Comparison of ENCODE assay signal across 1 fruit fly cellular context in the genomic region with DNA sequence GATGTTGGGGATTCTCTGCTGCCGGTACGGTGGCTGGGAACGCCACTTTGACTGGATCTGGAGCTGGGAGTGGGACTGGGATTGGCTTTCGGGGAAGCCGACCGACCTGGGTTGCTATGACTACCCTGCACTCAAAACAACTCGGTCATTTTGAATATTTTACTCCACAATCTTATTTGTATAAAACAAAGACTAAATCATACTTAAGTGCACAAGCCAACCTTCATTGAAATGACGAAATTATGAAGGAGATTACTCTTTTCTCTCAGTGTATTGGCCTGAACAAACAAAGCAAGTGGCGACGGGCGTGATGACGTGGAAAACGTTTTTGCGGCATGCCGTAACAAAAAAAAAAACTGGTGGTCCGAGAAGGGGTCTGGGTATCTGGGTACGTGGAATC.
TF ChIP-seq lines count a peak whose summit lies in the region.

No protein-coding gene starts in this region.

TF ChIP-seq in whole organism, embryonic, 481 proteins besides CTCF, POLR2A, EP300 and RAD21 (continued from another document and continues in another):
- TF ChIP-seq gem (tag; optimal IDR thresholded peaks at IDR 0.05; lab: Kevin White, UChicago) (peak; percentile 49), GATAe (GFP tag; conservative IDR thresholded peaks at IDR 0.05; lab: Robert Waterston, UW) (no peak), CG7372 (GFP tag; IDR thresholded peaks at IDR 0.05; lab: Robert Waterston, UW) (peak; percentile 16; the same call in 1 of the 2 replicates), Meics (GFP tag; optimal IDR thresholded peaks at IDR 0.05; lab: Kevin White, UChicago) (peak; percentile 25), CG1603 (tag; optimal IDR thresholded peaks at IDR 0.05; lab: Kevin White, UChicago) (peak; percentile 49), Ssrp (tag; optimal IDR thresholded peaks at IDR 0.05; lab: Kevin White, UChicago) (peak; percentile 24), gro (GFP tag; optimal IDR thresholded peaks at IDR 0.05; lab: Kevin White, UChicago) (peak; percentile 18), CG10209 (GFP tag; optimal IDR thresholded peaks at IDR 0.05; lab: Kevin White, UChicago) (peak; percentile 33), lab (GFP tag; optimal IDR thresholded peaks at IDR 0.05; lab: Kevin White, UChicago) (peak; percentile 67), CG12219 (GFP tag; optimal IDR thresholded peaks at IDR 0.05; lab: Kevin White, UChicago) (peak; percentile 42), CG8388 (GFP tag; optimal IDR thresholded peaks at IDR 0.05; lab: Kevin White, UChicago) (peak; percentile 13), CG10462 (GFP tag; optimal IDR thresholded peaks at IDR 0.05; lab: Kevin White, UChicago) (no peak), CG8924 (tag; optimal IDR thresholded peaks at IDR 0.05; lab: Kevin White, UChicago) (peak; percentile 46), grn (GFP tag; optimal IDR thresholded peaks at IDR 0.05; lab: Kevin White, UChicago) (no peak), CG14014 (GFP tag; IDR thresholded peaks at IDR 0.05; lab: Robert Waterston, UW) (peak; percentile 37; the same call in 1 of the 2 replicates), CG3726 (GFP tag; IDR thresholded peaks at IDR 0.05; lab: Robert Waterston, UW) (0 out of 3 replicates have a peak, but pooled peaks have one; percentile 31), insv (GFP tag; optimal IDR thresholded peaks at IDR 0.05; lab: Kevin White, UChicago) (no peak), tgo (GFP tag; IDR thresholded peaks at IDR 0.05; lab: Robert Waterston, UW) (peak; percentile 48; the same call in 2 of the 3 replicates), ATbp (GFP tag; optimal IDR thresholded peaks at IDR 0.05; lab: Kevin White, UChicago) (peak; percentile 44), CG17186 (GFP tag; optimal IDR thresholded peaks at IDR 0.05; lab: Kevin White, UChicago) (no peak), CG1792 (GFP tag; optimal IDR thresholded peaks at IDR 0.05; lab: Kevin White, UChicago) (no peak), Fer3 (tag; optimal IDR thresholded peaks at IDR 0.05; lab: Kevin White, UChicago) (no peak), vvl (GFP tag; IDR thresholded peaks at IDR 0.05; lab: Robert Waterston, UW) (peak; percentile 56; the same call in 1 of the 2 replicates), chn (GFP tag; optimal IDR thresholded peaks at IDR 0.05; lab: Kevin White, UChicago) (peak; percentile 32), danr (GFP tag; IDR thresholded peaks at IDR 0.05; lab: Robert Waterston, UW) (no peak), HLH54F (GFP tag; optimal IDR thresholded peaks at IDR 0.05; lab: Kevin White, UChicago) (no peak), CG10147 (GFP tag; optimal IDR thresholded peaks at IDR 0.05; lab: Kevin White, UChicago) (peak; percentile 22), her (GFP tag; optimal IDR thresholded peaks at IDR 0.05; lab: Kevin White, UChicago) (peak; percentile 1), CG7556 (GFP tag; optimal IDR thresholded peaks at IDR 0.05; lab: Kevin White, UChicago) (peak; percentile 46), CG17385 (GFP tag; optimal IDR thresholded peaks at IDR 0.05; lab: Kevin White, UChicago) (peak; percentile 7), phol (tag; optimal IDR thresholded peaks at IDR 0.05; lab: Kevin White, UChicago) (peak; percentile 20), CkIIα-i1 (GFP tag; IDR thresholded peaks at IDR 0.05; lab: Robert Waterston, UW) (no peak), mld (GFP tag; IDR thresholded peaks at IDR 0.05; lab: Robert Waterston, UW; ENCODE audit: partially characterized antibody) (no peak), pb (GFP tag; optimal IDR thresholded peaks at IDR 0.05; lab: Kevin White, UChicago) (no peak), Gsc (GFP tag; IDR thresholded peaks at IDR 0.05; lab: Robert Waterston, UW) (no peak), CG11560 (tag; IDR thresholded peaks at IDR 0.05; lab: Robert Waterston, UW) (no peak), knrl (GFP tag; IDR thresholded peaks at IDR 0.05; lab: Robert Waterston, UW; ENCODE audit: partially characterized antibody) (no peak), grau (tag; optimal IDR thresholded peaks at IDR 0.05; lab: Kevin White, UChicago) (peak; percentile 35), prd (optimal IDR thresholded peaks at IDR 0.05; lab: Kevin White, UChicago) (no peak), prd (GFP tag; IDR thresholded peaks at IDR 0.05; lab: Robert Waterston, UW) (peak; percentile 40; the same call in 1 of the 3 replicates), CG13624 (GFP tag; optimal IDR thresholded peaks at IDR 0.05; lab: Kevin White, UChicago) (peak; percentile 15), CG8290 (GFP tag; optimal IDR thresholded peaks at IDR 0.05; lab: Kevin White, UChicago) (no peak), CG8290 (tag; optimal IDR thresholded peaks at IDR 0.05; lab: Kevin White, UChicago) (peak in 1 of 2 experiments; percentile 57), pho (GFP tag; optimal IDR thresholded peaks at IDR 0.05; lab: Kevin White, UChicago) (no peak), CG30403 (GFP tag; optimal IDR thresholded peaks at IDR 0.05; lab: Kevin White, UChicago) (peak; percentile 24), lilli (GFP tag; optimal IDR thresholded peaks at IDR 0.05; lab: Kevin White, UChicago) (peak; percentile 45), CG17802 (tag; optimal IDR thresholded peaks at IDR 0.05; lab: Kevin White, UChicago) (no peak), trem (tag; optimal IDR thresholded peaks at IDR 0.05; lab: Kevin White, UChicago) (peak; percentile 10), CG12769 (tag; optimal IDR thresholded peaks at IDR 0.05; lab: Kevin White, UChicago) (peak; percentile 42), row (GFP tag; IDR thresholded peaks at IDR 0.05; lab: Robert Waterston, UW) (peak; percentile 67), nau (GFP tag; optimal IDR thresholded peaks at IDR 0.05; lab: Kevin White, UChicago) (no peak), Nf-YA (GFP tag; IDR thresholded peaks at IDR 0.05; lab: Robert Waterston, UW) (no peak), CG11456 (GFP tag; IDR thresholded peaks at IDR 0.05; lab: Robert Waterston, UW) (no peak), dmrt99B (tag; optimal IDR thresholded peaks at IDR 0.05; lab: Kevin White, UChicago) (peak; percentile 35), Ravus (GFP tag; IDR thresholded peaks at IDR 0.05; lab: Robert Waterston, UW) (no peak), CG12071 (GFP tag; optimal IDR thresholded peaks at IDR 0.05; lab: Kevin White, UChicago) (peak; percentile 21), Hr51 (GFP tag; optimal IDR thresholded peaks at IDR 0.05; lab: Kevin White, UChicago) (peak in 1 of 2 experiments; percentile 42), CG15073 (GFP tag; optimal IDR thresholded peaks at IDR 0.05; lab: Kevin White, UChicago) (no peak), Ptx1 (GFP tag; IDR thresholded peaks at IDR 0.05; lab: Robert Waterston, UW) (0 out of 2 replicates have a peak, but pooled peaks have one; percentile 26), Ada2b (GFP tag; IDR thresholded peaks at IDR 0.05; lab: Robert Waterston, UW) (peak; percentile 47), Med (GFP tag; lab: Kevin White, UChicago) (peak; percentile 94), CG15479 (GFP tag; optimal IDR thresholded peaks at IDR 0.05; lab: Kevin White, UChicago) (no peak), CG15601 (tag; optimal IDR thresholded peaks at IDR 0.05; lab: Kevin White, UChicago) (no peak), Neu2 (GFP tag; optimal IDR thresholded peaks at IDR 0.05; lab: Kevin White, UChicago; ENCODE audit: borderline replicate concordance) (no peak), Sox102F (GFP tag; optimal IDR thresholded peaks at IDR 0.05; lab: Kevin White, UChicago) (peak; percentile 22), sqz (GFP tag; optimal IDR thresholded peaks at IDR 0.05; lab: Kevin White, UChicago) (peak; percentile 58), YL-1 (GFP tag; optimal IDR thresholded peaks at IDR 0.05; lab: Kevin White, UChicago) (no peak), dysf (GFP tag; IDR thresholded peaks at IDR 0.05; lab: Robert Waterston, UW) (peak; percentile 55; the same call in 2 of the 3 replicates), ase (GFP tag; IDR thresholded peaks at IDR 0.05; lab: Robert Waterston, UW) (0 out of 3 replicates have a peak, but pooled peaks have one; percentile 53), Hand (GFP tag; optimal IDR thresholded peaks at IDR 0.05; lab: Kevin White, UChicago) (no peak), CG4730 (GFP tag; IDR thresholded peaks at IDR 0.05; lab: Robert Waterston, UW) (no peak), sisA (GFP tag; IDR thresholded peaks at IDR 0.05; lab: Robert Waterston, UW) (peak; percentile 43), bsh (GFP tag; optimal IDR thresholded peaks at IDR 0.05; lab: Kevin White, UChicago) (peak; percentile 26 to 32), CG1233 (GFP tag; optimal IDR thresholded peaks at IDR 0.05; lab: Kevin White, UChicago) (no peak), CG12299 (tag; optimal IDR thresholded peaks at IDR 0.05; lab: Kevin White, UChicago) (no peak), HHEX (GFP tag; optimal IDR thresholded peaks at IDR 0.05; lab: Kevin White, UChicago) (peak; percentile 36), seq (GFP tag; IDR thresholded peaks at IDR 0.05; lab: Robert Waterston, UW) (peak; percentile 38; the same call in 1 of the 2 replicates), Trl (optimal IDR thresholded peaks at IDR 0.05; lab: Kevin White, UChicago) (no peak), Trl (GFP tag; optimal IDR thresholded peaks at IDR 0.05; lab: Kevin White, UChicago) (peak; percentile 24), PHDP (tag; optimal IDR thresholded peaks at IDR 0.05; lab: Kevin White, UChicago) (peak; percentile 9), jumu (GFP tag; optimal IDR thresholded peaks at IDR 0.05; lab: Kevin White, UChicago) (peak; percentile 42), Hsf (GFP tag; optimal IDR thresholded peaks at IDR 0.05; lab: Kevin White, UChicago) (peak; percentile 34), CG13894 (tag; optimal IDR thresholded peaks at IDR 0.05; lab: Kevin White, UChicago) (no peak), ERR (GFP tag; optimal IDR thresholded peaks at IDR 0.05; lab: Kevin White, UChicago) (no peak), CG30431 (GFP tag; optimal IDR thresholded peaks at IDR 0.05; lab: Kevin White, UChicago) (no peak), sob (GFP tag; IDR thresholded peaks at IDR 0.05; lab: Robert Waterston, UW) (0 out of 2 replicates have a peak, but pooled peaks have one; percentile 30), zen2 (GFP tag; IDR thresholded peaks at IDR 0.05; lab: Robert Waterston, UW; ENCODE audit: partially characterized antibody) (no peak), cato (GFP tag; optimal IDR thresholded peaks at IDR 0.05; lab: Kevin White, UChicago; ENCODE audit: borderline replicate concordance) (no peak), ken (GFP tag; IDR thresholded peaks at IDR 0.05; lab: Robert Waterston, UW) (0 out of 3 replicates have a peak, but pooled peaks have one; percentile 21), mam (GFP tag; optimal IDR thresholded peaks at IDR 0.05; lab: Kevin White, UChicago) (peak; percentile 8), CG9932 (GFP tag; IDR thresholded peaks at IDR 0.05; lab: Robert Waterston, UW) (0 out of 2 replicates have a peak, but pooled peaks have one; percentile 16), E2f2 (GFP tag; IDR thresholded peaks at IDR 0.05; lab: Robert Waterston, UW) (0 out of 2 replicates have a peak, but pooled peaks have one; percentile 18), az2 (GFP tag; optimal IDR thresholded peaks at IDR 0.05; lab: Kevin White, UChicago) (no peak), Antp (GFP tag; optimal IDR thresholded peaks at IDR 0.05; lab: Kevin White, UChicago) (peak; percentile 40), CG2712 (tag; optimal IDR thresholded peaks at IDR 0.05; lab: Kevin White, UChicago) (peak; percentile 39), Fer1 (GFP tag; optimal IDR thresholded peaks at IDR 0.05; lab: Kevin White, UChicago) (peak; percentile 51), CG31441 (GFP tag; IDR thresholded peaks at IDR 0.05; lab: Robert Waterston, UW) (no peak), mirr (GFP tag; optimal IDR thresholded peaks at IDR 0.05; lab: Kevin White, UChicago) (no peak), Pdp1 (GFP tag; optimal IDR thresholded peaks at IDR 0.05; lab: Kevin White, UChicago) (peak; percentile 32 to 44), Drgx (GFP tag; IDR thresholded peaks at IDR 0.05; lab: Robert Waterston, UW) (peak; percentile 36; the same call in 1 of the 2 replicates), usp (GFP tag; optimal IDR thresholded peaks at IDR 0.05; lab: Kevin White, UChicago) (no peak), MTF-1 (GFP tag; optimal IDR thresholded peaks at IDR 0.05; lab: Kevin White, UChicago; ENCODE audit: borderline replicate concordance) (no peak), luna (GFP tag; optimal IDR thresholded peaks at IDR 0.05; lab: Kevin White, UChicago) (no peak), tin (GFP tag; optimal IDR thresholded peaks at IDR 0.05; lab: Kevin White, UChicago) (peak; percentile 26), lmd (GFP tag; IDR thresholded peaks at IDR 0.05; lab: Robert Waterston, UW) (peak; percentile 43), Ets65A (GFP tag; lab: Kevin White, UChicago) (peak; percentile 89), CG12391 (tag; optimal IDR thresholded peaks at IDR 0.05; lab: Kevin White, UChicago) (peak; percentile 20), unpg (GFP tag; optimal IDR thresholded peaks at IDR 0.05; lab: Kevin White, UChicago) (peak; percentile 51), NC2β (GFP tag; optimal IDR thresholded peaks at IDR 0.05; lab: Kevin White, UChicago) (no peak), H2.0 (GFP tag; IDR thresholded peaks at IDR 0.05; lab: Robert Waterston, UW) (0 out of 2 replicates have a peak, but pooled peaks have one; percentile 30), CG2678 (tag; optimal IDR thresholded peaks at IDR 0.05; lab: Kevin White, UChicago) (peak; percentile 58), B-H2 (GFP tag; optimal IDR thresholded peaks at IDR 0.05; lab: Kevin White, UChicago) (no peak), tna (GFP tag; IDR thresholded peaks at IDR 0.05; lab: Robert Waterston, UW; ENCODE audit: partially characterized antibody) (no peak), ab (GFP tag; optimal IDR thresholded peaks at IDR 0.05; lab: Kevin White, UChicago) (no peak), org-1 (GFP tag; optimal IDR thresholded peaks at IDR 0.05; lab: Kevin White, UChicago) (peak; percentile 21), CG2199 (GFP tag; IDR thresholded peaks at IDR 0.05; lab: Robert Waterston, UW) (no peak), CG2120 (GFP tag; optimal IDR thresholded peaks at IDR 0.05; lab: Kevin White, UChicago) (peak; percentile 55), CG14441 (GFP tag; IDR thresholded peaks at IDR 0.05; lab: Robert Waterston, UW) (peak; percentile 17; the same call in 1 of the 2 replicates), CG11695 (GFP tag; IDR thresholded peaks at IDR 0.05; lab: Robert Waterston, UW) (0 out of 3 replicates have a peak, but pooled peaks have one; percentile 32), HLH3B (GFP tag; IDR thresholded peaks at IDR 0.05; lab: Robert Waterston, UW) (0 out of 2 replicates have a peak, but pooled peaks have one; percentile 16), CG17359 (tag; optimal IDR thresholded peaks at IDR 0.05; lab: Kevin White, UChicago) (peak; percentile 39), btn (GFP tag; optimal IDR thresholded peaks at IDR 0.05; lab: Kevin White, UChicago) (peak; percentile 28), HmgZ (tag; optimal IDR thresholded peaks at IDR 0.05; lab: Kevin White, UChicago) (peak; percentile 4), nmo (GFP tag; optimal IDR thresholded peaks at IDR 0.05; lab: Kevin White, UChicago) (peak; percentile 3)
